Worm (Caenorhabditis elegans): ENCODE measurements around the gene T22E5.6.

The T22E5.6 gene

DNA sequence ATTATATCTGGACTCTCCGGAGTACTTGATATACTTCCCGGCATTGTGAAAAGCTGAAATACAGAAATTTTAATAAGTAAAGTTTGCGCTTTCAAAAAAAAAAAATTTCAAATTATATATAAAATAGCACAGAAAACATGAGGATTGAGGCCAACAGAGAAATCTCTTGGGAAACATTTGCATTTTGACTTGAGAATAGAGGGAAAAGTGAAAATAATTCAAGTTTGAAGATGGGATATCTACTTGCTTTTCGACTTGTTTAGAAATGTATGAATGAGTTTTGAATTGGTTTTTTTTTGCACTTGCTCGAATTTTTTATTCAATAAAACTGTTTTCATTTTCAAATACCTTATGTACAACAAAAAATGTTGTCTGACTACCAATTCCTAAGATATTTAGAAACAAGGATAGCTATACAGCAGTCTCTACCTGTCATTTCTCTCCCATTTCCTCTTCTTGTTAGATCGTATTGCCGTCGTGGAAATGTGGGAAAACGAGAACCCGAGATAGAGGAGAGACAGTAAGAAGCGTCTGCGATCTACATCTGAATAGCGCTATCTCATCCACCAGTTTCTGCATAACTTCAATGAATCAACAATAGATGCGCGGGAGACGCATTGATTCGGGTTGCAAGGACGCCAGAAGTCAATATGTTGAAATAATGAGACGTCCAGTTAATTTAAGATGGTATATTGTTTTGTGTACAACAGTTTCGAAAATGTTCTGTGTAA lies at the start of gene T22E5.6:
T22E5.6 (minus strand) TSS at position 51 of the 731 bp plus-strand sequence.
- peak; percentile 40 for TF ChIP-seq mep-1 (tag; optimal IDR thresholded peaks at IDR 0.05)
- no peak for TF ChIP-seq lir-3 (tag; optimal IDR thresholded peaks at IDR 0.05; ENCODE audit: poor library complexity)
- no peak for TF ChIP-seq ztf-11 (tag; optimal IDR thresholded peaks at IDR 0.05)
- peak; percentile 37 for TF ChIP-seq snu-23 (GFP tag; optimal IDR thresholded peaks at IDR 0.05)
- TF ChIP-seq egl-27 (tag; optimal IDR thresholded peaks at IDR 0.05): no peak
- no peak for TF ChIP-seq pag-3 (tag; optimal IDR thresholded peaks at IDR 0.05; ENCODE audit: borderline replicate concordance, insufficient read depth)
- no peak for TF ChIP-seq mab-9 (GFP tag; IDR thresholded peaks at IDR 0.05)
- no peak for TF ChIP-seq fos-1 (tag; optimal IDR thresholded peaks at IDR 0.05)
- no peak for TF ChIP-seq C04F5.9 (tag; optimal IDR thresholded peaks at IDR 0.05)
- TF ChIP-seq sox-4 (tag; optimal IDR thresholded peaks at IDR 0.05): no peak
- no peak for TF ChIP-seq vab-15 (tag; optimal IDR thresholded peaks at IDR 0.05)
- TF ChIP-seq hlh-4 (tag; optimal IDR thresholded peaks at IDR 0.05): no peak
- TF ChIP-seq egl-13 (tag; optimal IDR thresholded peaks at IDR 0.05): no peak
- no peak for TF ChIP-seq pqm-1 (tag; optimal IDR thresholded peaks at IDR 0.05)
- no peak for TF ChIP-seq unc-98 (GFP tag; IDR thresholded peaks at IDR 0.05)
- TF ChIP-seq unc-62 (GFP tag; optimal IDR thresholded peaks at IDR 0.05): no peak
- no peak for TF ChIP-seq ces-1 (GFP tag; optimal IDR thresholded peaks at IDR 0.05)
- no peak for TF ChIP-seq fkh-4 (tag; optimal IDR thresholded peaks at IDR 0.05; ENCODE audit: borderline replicate concordance)
- TF ChIP-seq nhr-85 (tag): peak; percentile 83
- no peak for TF ChIP-seq efl-3 (GFP tag; optimal IDR thresholded peaks at IDR 0.05)
- no peak for TF ChIP-seq lin-13 (GFP tag; optimal IDR thresholded peaks at IDR 0.05)
- TF ChIP-seq ceh-90 (tag; optimal IDR thresholded peaks at IDR 0.05): no peak
- no peak for TF ChIP-seq ceh-63 (GFP tag; optimal IDR thresholded peaks at IDR 0.05)
- TF ChIP-seq dsc-1 (tag; optimal IDR thresholded peaks at IDR 0.05): no peak
- TF ChIP-seq C34B4.2 (tag; optimal IDR thresholded peaks at IDR 0.05): no peak
- no peak for TF ChIP-seq mdl-1 (tag; optimal IDR thresholded peaks at IDR 0.05)
- TF ChIP-seq unc-130 (tag; optimal IDR thresholded peaks at IDR 0.05): no peak
- TF ChIP-seq nhr-20 (tag; optimal IDR thresholded peaks at IDR 0.05): no peak
- TF ChIP-seq lin-15B (tag; optimal IDR thresholded peaks at IDR 0.05): no peak
- no peak for TF ChIP-seq fkh-10 (GFP tag; optimal IDR thresholded peaks at IDR 0.05)
- TF ChIP-seq Y116A8C.19 (tag; optimal IDR thresholded peaks at IDR 0.05; ENCODE audit: borderline replicate concordance): no peak
- TF ChIP-seq blmp-1 (tag; optimal IDR thresholded peaks at IDR 0.05): peak; percentile 74
- TF ChIP-seq elt-3 (tag; optimal IDR thresholded peaks at IDR 0.05): peak in 2 of 6 experiments; percentile 20 to 37
- TF ChIP-seq tlp-1 (tag; optimal IDR thresholded peaks at IDR 0.05): no peak
- TF ChIP-seq lsy-2 (tag; optimal IDR thresholded peaks at IDR 0.05): peak in 1 of 2 experiments; percentile 10
- TF ChIP-seq lin-14 (GFP tag; optimal IDR thresholded peaks at IDR 0.05): peak; percentile 65
- TF ChIP-seq nhr-77 (tag; optimal IDR thresholded peaks at IDR 0.05): no peak
- no peak for TF ChIP-seq grh-1 (GFP tag; IDR thresholded peaks at IDR 0.05)
- no peak for TF ChIP-seq ceh-88 (GFP tag; IDR thresholded peaks at IDR 0.05)

ce11 chrX:6462995-6463462 lies 46.8 kb upstream of the T22E5.6 start, which contains the start of gene C15B12.2:
Gene C15B12.2, plus strand, starts transcription at chrX:6463412.
- TF ChIP-seq mef-2 (tag; optimal IDR thresholded peaks at IDR 0.05) (no peak), hlh-17 (GFP tag; optimal IDR thresholded peaks at IDR 0.05; ENCODE audit: borderline replicate concordance) (no peak), elt-2 (tag; optimal IDR thresholded peaks at IDR 0.05) (peak; percentile 72)
